Fruit fly (Drosophila melanogaster): ENCODE results near the gene CG32856.

The CG32856 gene

dm6 chr3R:15950843-15951242, 14.3 kb downstream of the CG32856 start, which contains the start of the genes CG31088 and CG46383:
TSS of gene CG31088 (minus strand) at chr3R:15950943.
TSS of gene CG46383 (minus strand) at chr3R:15950943.
- TF ChIP-seq CG16779 (GFP tag; IDR thresholded peaks at IDR 0.05) (no peak), CG13775 (GFP tag; optimal IDR thresholded peaks at IDR 0.05) (no peak), CG16813 (GFP tag; IDR thresholded peaks at IDR 0.05; ENCODE audit: partially characterized antibody) (no peak), Hr39 (optimal IDR thresholded peaks at IDR 0.05) (no peak), cad (GFP tag; optimal IDR thresholded peaks at IDR 0.05) (no peak), sna (GFP tag; IDR thresholded peaks at IDR 0.05; ENCODE audit: partially characterized antibody) (no peak), lilli (GFP tag; optimal IDR thresholded peaks at IDR 0.05) (no peak), tll (GFP tag; optimal IDR thresholded peaks at IDR 0.05) (no peak), Atf-2 (GFP tag; optimal IDR thresholded peaks at IDR 0.05) (no peak)

dm6 chr3R:15947605-15948004, 17.5 kb downstream of the CG32856 start:
- peak; percentile 8 for TF ChIP-seq CG13894 (tag; optimal IDR thresholded peaks at IDR 0.05)
- peak; percentile 18; the same call in 1 of the 2 replicates for TF ChIP-seq CG32532 (GFP tag; IDR thresholded peaks at IDR 0.05)
- no peak for TF ChIP-seq Doc2 (GFP tag; IDR thresholded peaks at IDR 0.05)
- peak; percentile 48; the same call in 1 of the 2 replicates for TF ChIP-seq Rfx (GFP tag; IDR thresholded peaks at IDR 0.05)
- no peak for TF ChIP-seq unpg (GFP tag; optimal IDR thresholded peaks at IDR 0.05)
- TF ChIP-seq scrt (GFP tag; optimal IDR thresholded peaks at IDR 0.05) = peak; percentile 47
- TF ChIP-seq CG3847 (GFP tag; IDR thresholded peaks at IDR 0.05) = no peak
- 0 out of 2 replicates have a peak, but pooled peaks have one; percentile 26 for TF ChIP-seq CG4404 (GFP tag; IDR thresholded peaks at IDR 0.05)
- TF ChIP-seq CG3163 (GFP tag; optimal IDR thresholded peaks at IDR 0.05) = no peak
- TF ChIP-seq CG18599 (GFP tag; optimal IDR thresholded peaks at IDR 0.05) = peak; percentile 35
- peak; percentile 1 for TF ChIP-seq mam (GFP tag; optimal IDR thresholded peaks at IDR 0.05)
- TF ChIP-seq kay (GFP tag; optimal IDR thresholded peaks at IDR 0.05) = no peak
- TF ChIP-seq hkb (optimal IDR thresholded peaks at IDR 0.05) = peak; percentile 62
- no peak for TF ChIP-seq hkb (GFP tag; IDR thresholded peaks at IDR 0.05)
- no peak for TF ChIP-seq ci (GFP tag; IDR thresholded peaks at IDR 0.05)
- TF ChIP-seq CG2120 (GFP tag; optimal IDR thresholded peaks at IDR 0.05) = peak; percentile 41
- TF ChIP-seq MBD-R2 (GFP tag; IDR thresholded peaks at IDR 0.05) = peak; percentile 27; the same call in 1 of the 2 replicates
- TF ChIP-seq slbo (GFP tag; IDR thresholded peaks at IDR 0.05) = 0 out of 2 replicates have a peak, but pooled peaks have one; percentile 36
- TF ChIP-seq ranshi (GFP tag; IDR thresholded peaks at IDR 0.05) = 0 out of 2 replicates have a peak, but pooled peaks have one; percentile 27
- TF ChIP-seq H2.0 (GFP tag; IDR thresholded peaks at IDR 0.05) = no peak
- TF ChIP-seq Dbx (GFP tag; IDR thresholded peaks at IDR 0.05) = peak; percentile 57; the same call in 1 of the 3 replicates
- no peak for TF ChIP-seq sim (GFP tag; IDR thresholded peaks at IDR 0.05)
- TF ChIP-seq CG12104 (GFP tag; optimal IDR thresholded peaks at IDR 0.05) = no peak
- TF ChIP-seq CG9932 (GFP tag; IDR thresholded peaks at IDR 0.05) = peak; percentile 44; the same call in 1 of the 2 replicates
- TF ChIP-seq Ptx1 (GFP tag; IDR thresholded peaks at IDR 0.05) = peak; percentile 44
- 0 out of 2 replicates have a peak, but pooled peaks have one; percentile 13 for TF ChIP-seq CG11085 (GFP tag; IDR thresholded peaks at IDR 0.05)
- no peak for TF ChIP-seq CG15601 (tag; optimal IDR thresholded peaks at IDR 0.05)
- TF ChIP-seq CG30431 (GFP tag; optimal IDR thresholded peaks at IDR 0.05) = no peak
- no peak for TF ChIP-seq hth (optimal IDR thresholded peaks at IDR 0.05)
- 0 out of 3 replicates have a peak, but pooled peaks have one; percentile 57 for TF ChIP-seq CG11456 (GFP tag; IDR thresholded peaks at IDR 0.05)

dm6 chr3R:15937708-15938107, 27.4 kb downstream of the CG32856 start:
- TF ChIP-seq Trl (optimal IDR thresholded peaks at IDR 0.05) (peak; percentile 4 to 26), Trl (GFP tag; optimal IDR thresholded peaks at IDR 0.05) (no peak), BtbVII (GFP tag; optimal IDR thresholded peaks at IDR 0.05) (no peak), Deaf1 (tag; optimal IDR thresholded peaks at IDR 0.05) (peak; percentile 65), onecut (GFP tag; IDR thresholded peaks at IDR 0.05) (peak; percentile 96), Max (GFP tag; optimal IDR thresholded peaks at IDR 0.05) (no peak), mam (GFP tag; optimal IDR thresholded peaks at IDR 0.05) (no peak), abd-A (tag; optimal IDR thresholded peaks at IDR 0.05) (peak; percentile 46), tin (GFP tag; optimal IDR thresholded peaks at IDR 0.05) (no peak), emc (GFP tag; optimal IDR thresholded peaks at IDR 0.05) (no peak), sisA (GFP tag; IDR thresholded peaks at IDR 0.05) (no peak), stc (GFP tag; IDR thresholded peaks at IDR 0.05) (no peak), Hr51 (GFP tag; optimal IDR thresholded peaks at IDR 0.05) (peak in 1 of 2 experiments; percentile 14), hb (GFP tag; IDR thresholded peaks at IDR 0.05; ENCODE audit: partially characterized antibody) (no peak), ATbp (GFP tag; optimal IDR thresholded peaks at IDR 0.05) (no peak)

Measured in whole organism, embryonic.